Worm (Caenorhabditis elegans) whole organism, L4 larva: ENCODE results near the gene M05D6.2.

Source experiments
- F10B5.3 ChIP-seq: sonication (generic microtip); optimal IDR thresholded peaks from 2 replicates; lab custom pipeline; 2016; ENCODE audit warnings: mild to moderate bottlenecking, missing genetic modification characterization, missing compliant biosample characterization
- F49E8.2 ChIP-seq: sonication (generic microtip); optimal IDR thresholded peaks from 2 replicates; lab custom pipeline; 2016; ENCODE audit warnings: missing compliant biosample characterization, mild to moderate bottlenecking, missing genetic modification characterization, borderline replicate concordance
- T20F7.1 ChIP-seq: fragments of 200-800 bp; sonication (Bioruptor generic); optimal IDR thresholded peaks from 2 replicates; lab custom pipeline; 2018; ENCODE audit warnings: mild to moderate bottlenecking, missing genetic modification characterization, missing compliant biosample characterization
- Y48G9A.11 ChIP-seq: fragments of 200-800 bp; sonication (Bioruptor generic); IDR thresholded peaks from 2 replicates; pipeline ENCODE4 v1.3.6; 2022; ENCODE audit warnings: missing genetic modification reagents, missing genetic modification characterization, missing compliant biosample characterization
- Y75B8A.6 ChIP-seq: fragments of 200-800 bp; sonication (Bioruptor generic); IDR thresholded peaks from 2 replicates; pipeline ENCODE4 v1.3.6; 2022; ENCODE audit warnings: missing genetic modification reagents, missing genetic modification characterization, missing compliant biosample characterization
- ZK337.2 ChIP-seq: fragments of 200-800 bp; sonication (Bioruptor generic); IDR thresholded peaks from 2 replicates; pipeline ENCODE4 v1.3.6; 2022; ENCODE audit warnings: missing genetic modification reagents, missing genetic modification characterization, missing compliant biosample characterization
- aha-1 ChIP-seq: fragments of 150-350 bp; peaks from one replicate; lab custom pipeline; 2014; ENCODE audit warnings: missing biosample characterization, missing genetic modification characterization
- arid-1 ChIP-seq: fragments of 200-800 bp; sonication (Bioruptor generic); conservative IDR thresholded peaks from 2 replicates; pipeline ENCODE4 v1.3.6; 2022; ENCODE audit warnings: missing genetic modification reagents, missing genetic modification characterization, missing compliant biosample characterization
- ceh-28 ChIP-seq: fragments of 150-350 bp; optimal IDR thresholded peaks from 2 replicates; lab custom pipeline; 2014; ENCODE audit warnings: missing biosample characterization, missing genetic modification reagents, missing genetic modification characterization
- ceh-32 ChIP-seq: sonication (generic microtip); optimal IDR thresholded peaks from 2 replicates; lab custom pipeline; 2016; ENCODE audit warnings: mild to moderate bottlenecking, missing genetic modification characterization, missing compliant biosample characterization; ENCODE audit not compliant: poor library complexity
- ceh-44 ChIP-seq: fragments of 200-800 bp; sonication (Bioruptor generic); IDR thresholded peaks from 2 replicates; pipeline ENCODE4 v1.3.6; 2022; ENCODE audit warnings: missing genetic modification reagents, missing genetic modification characterization, missing compliant biosample characterization
- ceh-62 ChIP-seq: sonication (generic microtip); optimal IDR thresholded peaks from 2 replicates; lab custom pipeline; 2017; ENCODE audit warnings: missing biosample characterization, missing genetic modification characterization
- daf-16 ChIP-seq, 3 experiments: sonication (generic microtip); optimal IDR thresholded peaks; 2 replicates each; lab custom pipeline; 2016 to 2017; ENCODE audit warnings: missing genetic modification characterization in 3 of 3, missing genetic modification reagents in 3 of 3, mild to moderate bottlenecking in 2 of 3, missing compliant biosample characterization in 2 of 3, missing biosample characterization in 1 of 3, moderate library complexity in 1 of 3
- dmd-6 ChIP-seq: fragments of 200-800 bp; sonication (Bioruptor generic); IDR thresholded peaks from 2 replicates; pipeline ENCODE4 v1.3.6; 2022; ENCODE audit warnings: missing genetic modification reagents, missing genetic modification characterization, missing compliant biosample characterization
- dve-1 ChIP-seq: sonication (generic microtip); optimal IDR thresholded peaks from 2 replicates; lab custom pipeline; 2017; ENCODE audit warnings: antibody characterized with exemption, mild to moderate bottlenecking, missing genetic modification characterization, missing compliant biosample characterization; ENCODE audit not compliant: insufficient read depth
- hif-1 ChIP-seq, 2 experiments: sonication (generic microtip); optimal IDR thresholded peaks; 2 replicates each; lab custom pipeline; 2016 to 2017; ENCODE audit warnings: missing compliant biosample characterization in 2 of 2, missing genetic modification characterization in 2 of 2, missing genetic modification reagents in 2 of 2, missing genotype in 2 of 2, mild to moderate bottlenecking in 1 of 2
- hlh-11 ChIP-seq: fragments of 200-800 bp; sonication (Bioruptor generic); optimal IDR thresholded peaks from 2 replicates; lab custom pipeline; 2018; ENCODE audit warnings: mild to moderate bottlenecking, missing genetic modification characterization, missing compliant biosample characterization
- hlh-30 ChIP-seq: sonication (generic microtip); optimal IDR thresholded peaks from 2 replicates; lab custom pipeline; 2017; ENCODE audit warnings: antibody characterized with exemption, mild to moderate bottlenecking, missing genetic modification characterization, missing compliant biosample characterization; ENCODE audit not compliant: insufficient read depth
- lin-15B ChIP-seq: fragments of 150-350 bp; sonication (generic microtip); optimal IDR thresholded peaks from 3 replicates; lab custom pipeline; 2014; ENCODE audit warnings: missing biosample characterization, missing genetic modification characterization
- lir-3 ChIP-seq: sonication (generic microtip); optimal IDR thresholded peaks from 2 replicates; lab custom pipeline; 2016; ENCODE audit warnings: mild to moderate bottlenecking, missing genetic modification characterization, missing compliant biosample characterization
- lsy-2 ChIP-seq, 2 experiments: fragments of 150-350 bp in 1 of 2; sonication (generic microtip) in 1 of 2; optimal IDR thresholded peaks; 2 replicates each; lab custom pipeline; 2014 to 2017; ENCODE audit warnings: missing biosample characterization in 2 of 2, missing genetic modification characterization in 2 of 2
- madf-9 ChIP-seq: fragments of 200-800 bp; sonication (Bioruptor generic); conservative IDR thresholded peaks from 2 replicates; pipeline ENCODE4 v1.3.6; 2022; ENCODE audit warnings: missing genetic modification reagents, missing genetic modification characterization, missing compliant biosample characterization
- mdl-1 ChIP-seq, 2 experiments: fragments of 150-350 bp in 1 of 2; sonication (generic microtip) in 1 of 2; optimal IDR thresholded peaks; 2 replicates each; lab custom pipeline; 2014 to 2017; ENCODE audit warnings: missing biosample characterization in 2 of 2, missing genetic modification characterization in 2 of 2
- mes-2 ChIP-seq: sonication (generic microtip); optimal IDR thresholded peaks from 2 replicates; lab custom pipeline; 2016; ENCODE audit warnings: missing genotype, mild to moderate bottlenecking, missing genetic modification characterization, missing compliant biosample characterization; ENCODE audit not compliant: poor library complexity, severe bottlenecking
- mxl-3 ChIP-seq: fragments of 200-800 bp; sonication (Bioruptor generic); optimal IDR thresholded peaks from 2 replicates; lab custom pipeline; 2018; ENCODE audit warnings: mild to moderate bottlenecking, missing genetic modification characterization, missing compliant biosample characterization
- nhr-237 ChIP-seq: sonication (generic microtip); optimal IDR thresholded peaks from 2 replicates; lab custom pipeline; 2017; ENCODE audit warnings: missing biosample characterization, missing genetic modification characterization
- nhr-25 ChIP-seq: sonication (generic microtip); optimal IDR thresholded peaks from 2 replicates; lab custom pipeline; 2017; ENCODE audit warnings: missing genetic modification characterization, mild to moderate bottlenecking, missing compliant biosample characterization, antibody characterized with exemption, moderate library complexity, borderline replicate concordance; ENCODE audit not compliant: insufficient read depth
- nhr-28 ChIP-seq: fragments of 150-350 bp; optimal IDR thresholded peaks from 2 replicates; lab custom pipeline; 2014; ENCODE audit warnings: missing biosample characterization, missing genetic modification characterization
- nhr-48 ChIP-seq: sonication (generic microtip); optimal IDR thresholded peaks from 2 replicates; lab custom pipeline; 2016; ENCODE audit warnings: mild to moderate bottlenecking, missing genetic modification characterization, missing compliant biosample characterization
- nhr-76 ChIP-seq: fragments of 150-350 bp; optimal IDR thresholded peaks from 2 replicates; lab custom pipeline; 2014; ENCODE audit warnings: missing biosample characterization, missing genetic modification characterization
- nhr-77 ChIP-seq: fragments of 150-350 bp; optimal IDR thresholded peaks from 2 replicates; lab custom pipeline; 2014; ENCODE audit warnings: missing biosample characterization, missing genetic modification characterization
- php-3 ChIP-seq: fragments of 200-800 bp; sonication (Bioruptor generic); IDR thresholded peaks from 2 replicates; pipeline ENCODE4 v1.3.6; 2022; ENCODE audit warnings: missing genetic modification reagents, missing genetic modification characterization, missing compliant biosample characterization
- pqm-1 ChIP-seq: sonication (generic microtip); optimal IDR thresholded peaks from 2 replicates; lab custom pipeline; 2017; ENCODE audit warnings: missing biosample characterization, missing genetic modification characterization
- rbr-2 ChIP-seq: sonication (generic microtip); optimal IDR thresholded peaks from 2 replicates; lab custom pipeline; 2016; ENCODE audit warnings: missing genotype, missing genetic modification characterization, missing compliant biosample characterization
- snpc-4 ChIP-seq: fragments of 150-350 bp; optimal IDR thresholded peaks from 2 replicates; lab custom pipeline; 2014; ENCODE audit warnings: missing biosample characterization, missing genetic modification characterization
- spr-1 ChIP-seq: sonication (generic microtip); optimal IDR thresholded peaks from 2 replicates; lab custom pipeline; 2016; ENCODE audit warnings: mild to moderate bottlenecking, missing genetic modification characterization, missing compliant biosample characterization
- spr-3 ChIP-seq: fragments of 200-800 bp; sonication (Bioruptor generic); optimal IDR thresholded peaks from 2 replicates; lab custom pipeline; 2018; ENCODE audit warnings: mild to moderate bottlenecking, missing genetic modification characterization, missing compliant biosample characterization
- tra-1 ChIP-seq: fragments of 200-800 bp; sonication (Bioruptor generic); IDR thresholded peaks from 2 replicates; pipeline ENCODE4 v1.3.6; 2022; ENCODE audit warnings: missing genetic modification reagents, missing genetic modification characterization, missing compliant biosample characterization
- unc-39 ChIP-seq: sonication (generic microtip); optimal IDR thresholded peaks from 2 replicates; lab custom pipeline; 2017; ENCODE audit warnings: missing biosample characterization, missing genetic modification characterization
- unc-62 ChIP-seq, 3 experiments: fragments of 150-350 bp in 1 of 3; sonication (generic microtip); optimal IDR thresholded peaks in 2 of 3; peaks in 1 of 3; 1 replicate in 1 of 3; 2 replicates in 2 of 3; lab custom pipeline; 2014 to 2017; ENCODE audit warnings: missing biosample characterization in 3 of 3, missing genetic modification characterization in 3 of 3, missing genetic modification reagents in 3 of 3, missing genotype in 1 of 3
- zag-1 ChIP-seq: fragments of 150-350 bp; optimal IDR thresholded peaks from 2 replicates; lab custom pipeline; 2014; ENCODE audit warnings: missing biosample characterization, missing genetic modification characterization
- zfp-3 ChIP-seq: fragments of 200-800 bp; sonication (Bioruptor generic); conservative IDR thresholded peaks from 2 replicates; pipeline ENCODE4 v1.3.6; 2022; ENCODE audit warnings: missing genetic modification reagents, missing genetic modification characterization, missing compliant biosample characterization
- ztf-11 ChIP-seq: fragments of 150-350 bp; optimal IDR thresholded peaks from 2 replicates; lab custom pipeline; 2014; ENCODE audit warnings: missing biosample characterization, missing genetic modification characterization
- ztf-7 ChIP-seq: fragments of 150-350 bp; optimal IDR thresholded peaks from 2 replicates; lab custom pipeline; 2014; ENCODE audit warnings: missing biosample characterization, missing genetic modification characterization

Gene M05D6.2

DNA sequence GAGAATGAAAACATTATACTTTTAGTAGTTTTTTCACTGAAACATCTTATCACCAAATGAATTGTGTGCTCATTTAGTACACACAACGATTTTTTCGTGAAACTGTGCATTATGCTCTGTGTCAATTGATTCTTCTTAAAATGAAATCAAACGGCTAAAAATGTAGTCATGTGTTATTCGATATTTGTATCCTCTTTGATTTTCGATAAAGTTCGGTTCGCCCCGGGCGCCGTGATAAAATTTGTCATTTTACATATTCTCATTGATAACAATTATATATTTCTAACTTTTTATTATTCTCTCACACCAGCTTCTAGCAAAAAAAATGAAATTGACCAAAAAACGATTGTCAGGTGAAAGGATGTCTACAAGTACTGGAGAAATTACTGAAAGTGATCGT is 46.8 kb downstream of the M05D6.2 start, which contains the start of gene ctg-2:
TSS of gene ctg-2 (plus strand) at position 326 of the 400 bp plus-strand sequence.
- peak; percentile 57 for TF ChIP-seq dve-1 (tag; lab: Kevin White, UChicago)
- peak in 1 of 2 experiments; percentile 86 for TF ChIP-seq unc-62 (GFP tag; optimal IDR thresholded peaks at IDR 0.05 in 1 of 2; lab: Kevin White, UChicago)
- TF ChIP-seq unc-62 (tag; optimal IDR thresholded peaks at IDR 0.05; lab: Kevin White, UChicago), result no peak
- no peak for TF ChIP-seq nhr-76 (tag; lab: Kevin White, UChicago)
- no peak for TF ChIP-seq daf-16 (GFP tag; optimal IDR thresholded peaks at IDR 0.05; lab: Kevin White, UChicago)
- peak; percentile 55 for TF ChIP-seq daf-16 (tag; optimal IDR thresholded peaks at IDR 0.05; lab: Kevin White, UChicago)
- TF ChIP-seq zfp-3 (GFP tag; lab: Robert Waterston, UW), result no peak
- TF ChIP-seq php-3 (GFP tag; lab: Robert Waterston, UW), result peak; percentile 39; the same call in 1 of the 2 replicates
- TF ChIP-seq spr-1 (tag; lab: Kevin White, UChicago), result no peak
- peak; percentile 58 for TF ChIP-seq dmd-6
- peak; percentile 91 for TF ChIP-seq nhr-28
- TF ChIP-seq pqm-1 (tag; lab: Kevin White, UChicago), result peak; percentile 75
- peak; percentile 7 for TF ChIP-seq T20F7.1 (GFP tag; lab: Kevin White, UChicago)

DNA sequence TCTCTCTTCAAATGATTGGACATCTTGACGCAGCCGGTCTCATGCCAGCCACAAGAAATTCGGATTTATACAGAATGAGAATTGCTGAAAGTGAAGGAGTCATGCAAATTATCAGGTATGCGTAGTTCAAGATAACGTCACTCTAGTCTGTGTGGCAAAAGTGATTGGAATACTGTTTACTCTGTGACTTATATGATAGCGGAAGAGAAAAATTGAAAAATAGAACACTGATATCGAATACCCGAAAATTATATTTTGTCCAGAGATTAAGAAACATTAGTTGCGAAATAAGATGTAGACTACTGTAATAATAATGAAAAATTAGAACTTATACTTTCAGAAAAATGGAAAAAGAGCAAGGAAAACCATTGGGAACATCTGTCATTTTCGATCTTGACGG is 47.6 kb downstream of the M05D6.2 start:
- peak; percentile 83 for TF ChIP-seq nhr-77
- peak; percentile 81 for TF ChIP-seq pqm-1 (tag; lab: Kevin White, UChicago)
- no peak for TF ChIP-seq lir-3 (tag; lab: Kevin White, UChicago)
- no peak for TF ChIP-seq nhr-237 (tag; lab: Kevin White, UChicago)
- TF ChIP-seq aha-1, result no peak
- TF ChIP-seq tra-1 (GFP tag; lab: Robert Waterston, UW), result 0 out of 2 replicates have a peak, but pooled peaks have one; percentile 30
- peak; percentile 95 for TF ChIP-seq nhr-28
- no peak for TF ChIP-seq snpc-4
- TF ChIP-seq zag-1 (tag; lab: Kevin White, UChicago), result no peak
- no peak for TF ChIP-seq daf-16 (GFP tag; optimal IDR thresholded peaks at IDR 0.05; lab: Kevin White, UChicago)
- TF ChIP-seq daf-16 (tag; optimal IDR thresholded peaks at IDR 0.05; lab: Kevin White, UChicago), result peak; percentile 78
- TF ChIP-seq rbr-2 (tag; lab: Kevin White, UChicago), result no peak
- TF ChIP-seq dmd-6, result peak; percentile 55; the same call in 1 of the 2 replicates
- TF ChIP-seq hlh-11 (tag; lab: Kevin White, UChicago), result peak; percentile 41
- TF ChIP-seq hlh-30, result no peak

DNA sequence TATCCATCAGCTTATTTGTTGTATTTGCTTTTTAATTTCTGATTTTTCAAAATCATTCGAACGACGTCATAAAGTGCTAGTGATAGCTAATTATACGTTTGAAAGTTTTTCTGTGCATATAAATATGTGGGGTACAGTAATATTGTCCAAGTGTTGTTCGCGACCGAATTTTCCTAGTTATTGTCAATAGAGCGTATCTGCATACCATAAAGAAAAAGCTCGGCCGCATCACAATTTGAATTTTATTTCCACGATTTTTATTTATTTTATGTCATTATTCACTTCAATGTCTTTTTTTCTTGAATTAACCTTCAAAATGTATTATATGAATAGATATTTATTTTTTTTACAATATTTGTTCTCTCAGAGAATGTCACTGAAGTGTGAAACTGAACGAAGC is 48.9 kb downstream of the M05D6.2 start, which contains the start of gene rnh-2:
TSS of gene rnh-2 (plus strand) at position 368 of the 400 bp plus-strand sequence.
- TF ChIP-seq mxl-3 (GFP tag; lab: Kevin White, UChicago), result peak; percentile 7
- TF ChIP-seq Y75B8A.6 (GFP tag; lab: Robert Waterston, UW), result no peak
- TF ChIP-seq Y48G9A.11 (GFP tag; lab: Robert Waterston, UW), result no peak
- TF ChIP-seq nhr-48 (tag; lab: Kevin White, UChicago), result no peak
- no peak for TF ChIP-seq ceh-32 (tag; lab: Kevin White, UChicago)
- TF ChIP-seq rbr-2 (tag; lab: Kevin White, UChicago), result peak; percentile 49
- no peak for TF ChIP-seq php-3 (GFP tag; lab: Robert Waterston, UW)
- TF ChIP-seq nhr-28, result peak; percentile 54
- peak in 1 of 2 experiments; percentile 79 for TF ChIP-seq hif-1 (tag; optimal IDR thresholded peaks at IDR 0.05; lab: Kevin White, UChicago)
- TF ChIP-seq unc-39 (tag; lab: Kevin White, UChicago), result no peak
- no peak for TF ChIP-seq madf-9 (GFP tag; lab: Robert Waterston, UW)
- peak in 1 of 2 experiments; percentile 92 for TF ChIP-seq lsy-2 (tag; optimal IDR thresholded peaks at IDR 0.05; lab: Kevin White, UChicago)
- TF ChIP-seq F49E8.2, result no peak
- no peak for TF ChIP-seq ceh-28 (tag; lab: Kevin White, UChicago)
- peak; percentile 24 for TF ChIP-seq lin-15B (tag; lab: Kevin White, UChicago)
- TF ChIP-seq ceh-44 (GFP tag; lab: Robert Waterston, UW), result 0 out of 2 replicates have a peak, but pooled peaks have one; percentile 57
- TF ChIP-seq mdl-1 (tag; optimal IDR thresholded peaks at IDR 0.05; lab: Kevin White, UChicago), result peak in 1 of 2 experiments; percentile 18
- TF ChIP-seq zag-1 (tag; lab: Kevin White, UChicago), result no peak
- no peak for TF ChIP-seq arid-1 (GFP tag; lab: Robert Waterston, UW)
- TF ChIP-seq ztf-11, result no peak
- no peak for TF ChIP-seq nhr-25 (tag; lab: Kevin White, UChicago)
- TF ChIP-seq ceh-62 (tag; lab: Kevin White, UChicago), result no peak
- peak; percentile 70; the same call in 1 of the 2 replicates for TF ChIP-seq ZK337.2
- no peak for TF ChIP-seq F10B5.3 (tag; lab: Kevin White, UChicago)
- no peak for TF ChIP-seq ztf-7 (tag; lab: Kevin White, UChicago)
- TF ChIP-seq dve-1 (tag; lab: Kevin White, UChicago), result peak; percentile 60
- peak; percentile 34 for TF ChIP-seq hlh-11 (tag; lab: Kevin White, UChicago)
- peak; percentile 97 for TF ChIP-seq mes-2
- no peak for TF ChIP-seq spr-3 (GFP tag; lab: Kevin White, UChicago)
